Worm (Caenorhabditis elegans) whole organism, L3 larva: ENCODE measurements around the gene F49C5.11.

Experiments used
- aly-2 ChIP-seq: fragments of 150-350 bp; optimal IDR thresholded peaks from 2 replicates; lab custom pipeline; 2014; ENCODE audit warnings: missing biosample characterization, missing genetic modification characterization
- egl-27 ChIP-seq: sonication (generic microtip); optimal IDR thresholded peaks from 4 replicates; lab custom pipeline; 2017; ENCODE audit warnings: missing biosample characterization, missing genetic modification reagents, missing genetic modification characterization
- elt-1 ChIP-seq: fragments of 150-350 bp; optimal IDR thresholded peaks from 2 replicates; lab custom pipeline; 2014; ENCODE audit warnings: missing biosample characterization, missing genetic modification characterization
- elt-2 ChIP-seq: sonication (generic microtip); optimal IDR thresholded peaks from 2 replicates; lab custom pipeline; 2016; ENCODE audit warnings: missing genetic modification reagents, mild to moderate bottlenecking, missing genetic modification characterization, missing compliant biosample characterization
- fkh-10 ChIP-seq: sonication (generic microtip); optimal IDR thresholded peaks from 2 replicates; lab custom pipeline; 2017; ENCODE audit warnings: missing biosample characterization, missing genetic modification reagents, missing genetic modification characterization
- nhr-12 ChIP-seq: fragments of 150-350 bp; optimal IDR thresholded peaks from 2 replicates; lab custom pipeline; 2014; ENCODE audit warnings: missing biosample characterization, missing genetic modification characterization
- nhr-237 ChIP-seq: fragments of 150-350 bp; optimal IDR thresholded peaks from 2 replicates; lab custom pipeline; 2014; ENCODE audit warnings: missing biosample characterization, missing genetic modification characterization
- nhr-28 ChIP-seq: fragments of 150-350 bp; optimal IDR thresholded peaks from 2 replicates; lab custom pipeline; 2014; ENCODE audit warnings: missing biosample characterization, missing genetic modification characterization
- pha-4 ChIP-seq: fragments of 150-350 bp; optimal IDR thresholded peaks from 2 replicates; lab custom pipeline; 2014; ENCODE audit warnings: missing biosample characterization, missing genetic modification reagents, missing genetic modification characterization
- unc-62 ChIP-seq: fragments of 150-350 bp; sonication (generic microtip); optimal IDR thresholded peaks from 4 replicates; lab custom pipeline; 2014; ENCODE audit warnings: missing biosample characterization, missing genetic modification reagents, missing genetic modification characterization
- zag-1 ChIP-seq: fragments of 150-350 bp; optimal IDR thresholded peaks from 2 replicates; lab custom pipeline; 2014; ENCODE audit warnings: missing biosample characterization, missing genetic modification characterization

- no peak for TF ChIP-seq zag-1 (tag; lab: Kevin White, UChicago)
- no peak for TF ChIP-seq nhr-237 (tag; lab: Kevin White, UChicago)
- TF ChIP-seq elt-1 (tag; lab: Kevin White, UChicago) = no peak
- TF ChIP-seq pha-4 (tag; lab: Kevin White, UChicago) = no peak
- no peak for TF ChIP-seq unc-62 (GFP tag; lab: Kevin White, UChicago)
- TF ChIP-seq aly-2 (tag; lab: Kevin White, UChicago) = no peak
- no peak for TF ChIP-seq nhr-12 (tag; lab: Kevin White, UChicago)
- no peak for TF ChIP-seq nhr-28 (tag; lab: Kevin White, UChicago)
- TF ChIP-seq elt-2 (tag; lab: Kevin White, UChicago) = no peak
- no peak for TF ChIP-seq fkh-10 (GFP tag; lab: Kevin White, UChicago)
- TF ChIP-seq egl-27 (tag; lab: Kevin White, UChicago) = no peak
Measured at ce11 chrII:12574668-12575067, 19.0 kb downstream of the F49C5.11 start, which contains the start of gene Y38E10A.3.
